Worm (Caenorhabditis elegans): ENCODE measurements around the gene E02H1.6.

Gene E02H1.6

DNA sequence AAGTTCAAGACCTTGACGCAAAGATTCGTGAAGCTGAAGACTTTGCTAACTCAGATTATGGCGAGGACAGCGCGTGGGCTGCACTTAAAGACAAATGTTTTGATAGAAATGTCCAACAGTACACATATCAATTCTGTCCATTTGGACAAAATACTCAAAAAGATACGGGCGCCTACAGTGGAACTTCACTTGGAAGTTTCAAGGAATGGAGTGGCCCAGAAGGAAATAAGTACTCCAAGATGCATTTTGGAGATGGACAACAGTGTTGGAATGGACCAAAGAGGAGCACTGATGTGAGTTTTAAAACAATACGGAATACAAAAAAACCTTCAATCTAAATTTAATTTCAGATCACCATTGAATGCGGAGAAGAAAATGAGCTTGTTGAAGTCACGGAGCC, 29.4 kb downstream of the E02H1.6 start:
- TF ChIP-seq B0310.2 (tag; optimal IDR thresholded peaks at IDR 0.05) (no peak), ets-7 (tag; optimal IDR thresholded peaks at IDR 0.05) (no peak), hnd-1 (tag; optimal IDR thresholded peaks at IDR 0.05) (no peak), scrt-1 (GFP tag; IDR thresholded peaks at IDR 0.05) (no peak), F13C5.2 (tag; optimal IDR thresholded peaks at IDR 0.05) (no peak), ama-1 (optimal IDR thresholded peaks at IDR 0.05) (no peak), tbx-11 (GFP tag; IDR thresholded peaks at IDR 0.05) (no peak), sea-1 (GFP tag; conservative IDR thresholded peaks at IDR 0.05) (no peak), tbx-37 (GFP tag; conservative IDR thresholded peaks at IDR 0.05) (no peak), pes-1 (GFP tag; IDR thresholded peaks at IDR 0.05) (no peak), ceh-13 (GFP tag; optimal IDR thresholded peaks at IDR 0.05) (no peak), flt-1 (GFP tag; IDR thresholded peaks at IDR 0.05) (no peak), tra-4 (tag; optimal IDR thresholded peaks at IDR 0.05) (no peak), aly-1 (tag; optimal IDR thresholded peaks at IDR 0.05) (no peak), hmg-4 (GFP tag; optimal IDR thresholded peaks at IDR 0.05) (no peak), ceh-36 (tag; optimal IDR thresholded peaks at IDR 0.05) (no peak), hmbx-1 (tag; optimal IDR thresholded peaks at IDR 0.05) (no peak)

DNA sequence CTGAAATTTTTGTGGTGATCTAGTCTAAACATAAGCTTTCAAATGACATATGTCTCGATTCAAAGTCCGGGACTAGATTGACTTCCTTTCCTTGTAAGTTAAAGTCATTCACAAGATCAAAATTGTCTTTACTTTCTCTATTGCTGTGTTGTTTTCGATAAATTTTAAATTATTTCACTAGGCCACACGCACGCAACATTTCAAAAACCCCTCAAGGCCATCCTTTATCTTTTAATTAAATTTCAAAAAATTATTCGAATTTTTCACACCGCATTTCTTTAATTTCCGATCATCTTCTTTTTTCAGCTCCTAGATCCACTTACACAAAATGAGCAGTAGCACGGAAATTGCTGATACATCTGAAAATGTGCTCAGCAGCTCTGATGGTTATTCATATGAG, 39.8 kb downstream of the E02H1.6 start, which contains the start of gene ZK1307.7:
ZK1307.7 (plus strand) TSS at position 301 of the 400 bp plus-strand sequence.
- TF ChIP-seq hnd-1 (tag; optimal IDR thresholded peaks at IDR 0.05): no peak
- no peak for TF ChIP-seq B0310.2 (tag; optimal IDR thresholded peaks at IDR 0.05)
- TF ChIP-seq aly-1 (tag; optimal IDR thresholded peaks at IDR 0.05): no peak
- TF ChIP-seq scrt-1 (GFP tag; IDR thresholded peaks at IDR 0.05): no peak
- no peak for TF ChIP-seq tra-4 (tag; optimal IDR thresholded peaks at IDR 0.05)
- TF ChIP-seq hmbx-1 (tag; optimal IDR thresholded peaks at IDR 0.05): no peak
- TF ChIP-seq tbx-37 (GFP tag; conservative IDR thresholded peaks at IDR 0.05): no peak
- TF ChIP-seq ama-1 (optimal IDR thresholded peaks at IDR 0.05): no peak
- no peak for TF ChIP-seq ceh-13 (GFP tag; optimal IDR thresholded peaks at IDR 0.05)
- TF ChIP-seq sea-1 (GFP tag; conservative IDR thresholded peaks at IDR 0.05): no peak
- TF ChIP-seq flt-1 (GFP tag; IDR thresholded peaks at IDR 0.05): no peak
- no peak for TF ChIP-seq F13C5.2 (tag; optimal IDR thresholded peaks at IDR 0.05)
- TF ChIP-seq hmg-4 (GFP tag; optimal IDR thresholded peaks at IDR 0.05): no peak
- no peak for TF ChIP-seq ceh-36 (tag; optimal IDR thresholded peaks at IDR 0.05)
- no peak for TF ChIP-seq ets-7 (tag; optimal IDR thresholded peaks at IDR 0.05)

DNA sequence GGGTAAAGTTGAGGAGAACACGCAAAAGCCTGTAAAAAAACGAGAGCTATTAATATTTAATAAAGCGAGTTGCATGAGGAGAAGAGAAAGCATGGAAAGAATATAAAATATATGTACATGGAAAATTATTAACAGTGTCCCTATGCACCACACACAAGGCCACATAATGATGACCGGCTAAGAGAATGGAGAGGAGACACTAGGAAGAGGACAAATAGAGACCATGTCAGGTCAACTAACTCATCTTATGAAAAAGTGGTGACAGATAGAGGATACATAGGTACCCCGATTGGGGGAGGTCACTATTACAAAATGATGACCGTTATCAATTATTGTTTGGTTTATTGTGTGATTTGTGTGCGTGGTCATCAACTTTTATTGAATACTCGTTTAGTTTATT, 47.9 kb downstream of the E02H1.6 start, which contains the start of gene fzr-1:
fzr-1 (minus strand) TSS at position 29 of the 400 bp plus-strand sequence.
- TF ChIP-seq ets-7 (tag; optimal IDR thresholded peaks at IDR 0.05): no peak
- no peak for TF ChIP-seq pes-1 (GFP tag; IDR thresholded peaks at IDR 0.05)
- TF ChIP-seq tbx-37 (GFP tag; conservative IDR thresholded peaks at IDR 0.05): 0 out of 2 replicates have a peak, but pooled peaks have one; percentile 10
- TF ChIP-seq flt-1 (GFP tag; IDR thresholded peaks at IDR 0.05): 0 out of 2 replicates have a peak, but pooled peaks have one; percentile 16

DNA sequence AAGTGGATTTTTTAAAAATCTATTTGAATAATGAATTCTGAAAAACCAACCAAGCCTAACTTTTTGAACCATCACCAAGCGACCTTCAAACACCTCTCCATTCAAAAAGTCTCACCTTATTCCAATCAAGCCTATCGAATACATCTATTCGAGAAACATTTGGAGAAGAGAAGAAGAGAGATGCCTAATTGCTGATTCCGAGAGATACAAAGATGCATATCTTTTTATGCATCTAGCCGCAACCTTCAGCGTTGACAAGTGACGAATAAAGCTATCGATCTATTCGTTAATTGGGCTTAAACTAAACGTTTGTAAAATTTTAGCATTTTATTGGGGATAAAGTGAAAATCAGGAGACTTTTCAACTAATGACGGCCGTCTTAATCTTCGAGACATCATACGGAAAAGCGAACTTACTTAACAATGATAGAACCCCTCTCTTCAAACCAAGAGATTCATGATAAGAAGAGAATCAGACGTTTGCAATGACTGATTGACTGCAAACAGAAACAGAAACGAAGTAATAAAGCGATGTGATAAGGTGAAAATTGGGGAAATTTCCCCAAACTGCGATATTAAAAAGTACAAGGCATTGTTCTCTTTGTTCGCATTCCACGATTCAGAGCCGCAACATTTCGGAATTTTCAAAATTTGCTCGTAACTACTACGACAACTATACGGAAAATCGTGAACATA, 48.6 kb downstream of the E02H1.6 start:
- TF ChIP-seq ceh-36 (tag; optimal IDR thresholded peaks at IDR 0.05) (no peak), tbx-37 (GFP tag; conservative IDR thresholded peaks at IDR 0.05) (no peak), tra-4 (tag; optimal IDR thresholded peaks at IDR 0.05) (no peak), ets-7 (tag; optimal IDR thresholded peaks at IDR 0.05) (no peak), pes-1 (GFP tag; IDR thresholded peaks at IDR 0.05) (no peak), hnd-1 (tag; optimal IDR thresholded peaks at IDR 0.05) (no peak)

DNA sequence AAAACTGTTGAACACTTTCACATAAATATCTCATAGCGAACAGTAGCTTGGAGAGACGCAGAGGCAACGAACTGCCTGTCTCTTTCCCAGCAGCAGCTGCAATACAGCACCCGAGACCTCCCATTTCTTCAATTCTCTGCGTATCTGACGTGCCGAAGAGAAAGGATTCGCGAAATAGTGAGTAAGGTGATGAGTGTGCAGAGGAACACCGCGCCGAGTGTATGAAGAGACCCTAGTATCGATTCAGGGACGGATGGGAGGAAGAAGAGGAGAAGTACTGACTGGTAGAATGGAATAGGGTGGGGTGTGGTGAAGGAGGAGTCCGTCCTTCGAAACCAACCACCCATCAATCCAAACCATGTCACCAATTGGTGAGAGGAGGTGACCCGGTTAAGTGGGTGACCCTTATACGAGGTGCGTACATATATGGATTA, 49.6 kb downstream of the E02H1.6 start:
- TF ChIP-seq pes-1 (GFP tag; IDR thresholded peaks at IDR 0.05) (no peak), tbx-37 (GFP tag; conservative IDR thresholded peaks at IDR 0.05) (no peak), B0310.2 (tag; optimal IDR thresholded peaks at IDR 0.05) (no peak), flt-1 (GFP tag; IDR thresholded peaks at IDR 0.05) (no peak), hmbx-1 (tag; optimal IDR thresholded peaks at IDR 0.05) (no peak), hnd-1 (tag; optimal IDR thresholded peaks at IDR 0.05) (no peak), ama-1 (optimal IDR thresholded peaks at IDR 0.05) (no peak), tra-4 (tag; optimal IDR thresholded peaks at IDR 0.05) (no peak), sea-1 (GFP tag; conservative IDR thresholded peaks at IDR 0.05) (0 out of 2 replicates have a peak, but pooled peaks have one; percentile 33), scrt-1 (GFP tag; IDR thresholded peaks at IDR 0.05) (no peak), tbx-11 (GFP tag; IDR thresholded peaks at IDR 0.05) (no peak), aly-1 (tag; optimal IDR thresholded peaks at IDR 0.05) (no peak), hmg-4 (GFP tag; optimal IDR thresholded peaks at IDR 0.05) (peak; percentile 77), ceh-36 (tag; optimal IDR thresholded peaks at IDR 0.05) (no peak), ceh-13 (GFP tag; optimal IDR thresholded peaks at IDR 0.05) (peak; percentile 4), ets-7 (tag; optimal IDR thresholded peaks at IDR 0.05) (peak; percentile 7), F13C5.2 (tag; optimal IDR thresholded peaks at IDR 0.05) (peak; percentile 42)
